Fruit fly (Drosophila melanogaster): ENCODE results near the gene Akt.

dm6 chr3R:16091910-16092627, 7.0 kb upstream of the Akt start:
- TF ChIP-seq Sox15 (GFP tag; optimal IDR thresholded peaks at IDR 0.05): no peak
- TF ChIP-seq Sox14 (GFP tag; optimal IDR thresholded peaks at IDR 0.05): no peak
- no peak for TF ChIP-seq Lpt (GFP tag; optimal IDR thresholded peaks at IDR 0.05)
- TF ChIP-seq CG34406 (GFP tag; optimal IDR thresholded peaks at IDR 0.05): no peak
- no peak for TF ChIP-seq OdsH (GFP tag; optimal IDR thresholded peaks at IDR 0.05)
- TF ChIP-seq Sox102F (GFP tag; optimal IDR thresholded peaks at IDR 0.05): no peak
- no peak for TF ChIP-seq CG4318 (GFP tag; optimal IDR thresholded peaks at IDR 0.05)

Data from whole organism, prepupa.